Fruit fly (Drosophila melanogaster) whole organism, embryonic: ENCODE results near the gene CG3566.
A peak's percentile ranks its signal among the peaks of the same experiment; 100 is the strongest.

Source experiments
- Adf1 ChIP-seq: fragments of 200-800 bp; sonication (Bioruptor generic); IDR thresholded peaks from 2 replicates; pipeline ENCODE4 v1.3.6; 2022; ENCODE audit warnings: missing biosample characterization, missing genetic modification characterization
- C15 ChIP-seq: fragments of 200-800 bp; sonication (Bioruptor generic); IDR thresholded peaks from 3 replicates; pipeline ENCODE4 v1.3.6; 2022; ENCODE audit warnings: missing biosample characterization, missing genetic modification characterization
- CG10462 ChIP-seq: fragments of 200-800 bp; sonication (Bioruptor generic); optimal IDR thresholded peaks from 2 replicates; lab custom pipeline; 2016; ENCODE audit warnings: missing biosample characterization, missing genetic modification characterization
- CG11560 ChIP-seq: fragments of 200-800 bp; sonication (Bioruptor generic); IDR thresholded peaks from 3 replicates; pipeline ENCODE4 v1.3.6; 2022; ENCODE audit warnings: missing biosample characterization, missing genetic modification characterization
- CG13287 ChIP-seq: fragments of 200-800 bp; sonication (Bioruptor generic); IDR thresholded peaks from 2 replicates; pipeline ENCODE4 v1.3.6; 2022; ENCODE audit warnings: missing biosample characterization, missing genetic modification characterization; ENCODE audit not compliant: partially characterized antibody
- CG13424 ChIP-seq: fragments of 200-800 bp; sonication (Bioruptor generic); optimal IDR thresholded peaks from 2 replicates; lab custom pipeline; 2019; ENCODE audit warnings: missing biosample characterization, mild to moderate bottlenecking, missing genetic modification characterization, moderate library complexity
- CG13894 ChIP-seq: fragments of 200-800 bp; sonication (Bioruptor generic); optimal IDR thresholded peaks from 3 replicates; lab custom pipeline; 2018; ENCODE audit warnings: missing biosample characterization, mild to moderate bottlenecking, missing genetic modification characterization, moderate library complexity
- CG14014 ChIP-seq: fragments of 200-800 bp; sonication (Bioruptor generic); IDR thresholded peaks from 2 replicates; pipeline ENCODE4 v1.3.6; 2022; ENCODE audit warnings: missing biosample characterization, missing genetic modification characterization
- CG15269 ChIP-seq: fragments of 200-800 bp; sonication (Bioruptor generic); optimal IDR thresholded peaks from 2 replicates; lab custom pipeline; 2018; ENCODE audit warnings: missing biosample characterization, mild to moderate bottlenecking, missing genetic modification characterization, moderate library complexity
- CG15696 ChIP-seq: fragments of 200-800 bp; sonication (Bioruptor generic); optimal IDR thresholded peaks from 2 replicates; lab custom pipeline; 2019; ENCODE audit warnings: missing biosample characterization, mild to moderate bottlenecking, missing genetic modification characterization, moderate library complexity
- CG16815 ChIP-seq: fragments of 200-800 bp; sonication (Bioruptor generic); optimal IDR thresholded peaks from 3 replicates; lab custom pipeline; 2017; ENCODE audit warnings: missing biosample characterization, mild to moderate bottlenecking, missing genetic modification characterization
- CG17802 ChIP-seq: fragments of 200-800 bp; sonication (Bioruptor generic); optimal IDR thresholded peaks from 2 replicates; lab custom pipeline; 2018; ENCODE audit warnings: missing biosample characterization, mild to moderate bottlenecking, missing genetic modification characterization, moderate library complexity
- CG1792 ChIP-seq: fragments of 200-800 bp; sonication (Bioruptor generic); optimal IDR thresholded peaks from 2 replicates; lab custom pipeline; 2016; ENCODE audit warnings: missing biosample characterization, missing genetic modification characterization
- CG18476 ChIP-seq: fragments of 200-800 bp; sonication (Bioruptor generic); optimal IDR thresholded peaks from 2 replicates; lab custom pipeline; 2016; ENCODE audit warnings: missing biosample characterization, mild to moderate bottlenecking, missing genetic modification characterization
- CG3065 ChIP-seq: fragments of 200-800 bp; sonication (Bioruptor generic); optimal IDR thresholded peaks from 2 replicates; lab custom pipeline; 2016; ENCODE audit warnings: missing biosample characterization, missing genetic modification characterization
- CG34376 ChIP-seq: fragments of 200-800 bp; sonication (Bioruptor generic); optimal IDR thresholded peaks from 2 replicates; lab custom pipeline; 2018; ENCODE audit warnings: missing biosample characterization, mild to moderate bottlenecking, missing genetic modification characterization
- CG43689 ChIP-seq: fragments of 200-800 bp; sonication (Bioruptor generic); IDR thresholded peaks from 2 replicates; pipeline ENCODE4 v1.3.6; 2022; ENCODE audit warnings: missing biosample characterization, missing genetic modification characterization
- CG4707 ChIP-seq: fragments of 200-800 bp; sonication (Bioruptor generic); optimal IDR thresholded peaks from 2 replicates; lab custom pipeline; 2018; ENCODE audit warnings: missing biosample characterization, mild to moderate bottlenecking, missing genetic modification characterization, moderate library complexity
- CG6254 ChIP-seq: fragments of 200-800 bp; sonication (Bioruptor generic); optimal IDR thresholded peaks from 3 replicates; lab custom pipeline; 2017; ENCODE audit warnings: mild to moderate bottlenecking, missing biosample characterization, missing genetic modification reagents, missing genetic modification characterization
- CG6272 ChIP-seq: fragments of 200-800 bp; sonication (Bioruptor generic); IDR thresholded peaks from 2 replicates; pipeline ENCODE4 v1.3.6; 2022; ENCODE audit warnings: missing biosample characterization, missing genetic modification characterization
- CTCF ChIP-seq: fragments of 200-800 bp; sonication (Bioruptor generic); optimal IDR thresholded peaks from 2 replicates; lab custom pipeline; 2017; ENCODE audit warnings: missing biosample characterization, mild to moderate bottlenecking, missing genetic modification characterization, moderate library complexity
- Camta ChIP-seq: fragments of 200-800 bp; sonication (Bioruptor generic); optimal IDR thresholded peaks from 2 replicates; lab custom pipeline; 2016; ENCODE audit warnings: missing biosample characterization, missing genetic modification characterization
- Hmr ChIP-seq: fragments of 200-800 bp; sonication (Bioruptor generic); optimal IDR thresholded peaks from 3 replicates; lab custom pipeline; 2017; ENCODE audit warnings: mild to moderate bottlenecking, missing biosample characterization, missing genetic modification reagents, missing genetic modification characterization
- MTF-1 ChIP-seq: fragments of 200-800 bp; sonication (Bioruptor generic); optimal IDR thresholded peaks from 2 replicates; lab custom pipeline; 2018; ENCODE audit warnings: missing biosample characterization, mild to moderate bottlenecking, missing genetic modification characterization, borderline replicate concordance
- Mrtf ChIP-seq: fragments of 200-800 bp; sonication (Bioruptor generic); IDR thresholded peaks from 3 replicates; pipeline ENCODE4 v1.3.6; 2022; ENCODE audit warnings: missing biosample characterization, missing genetic modification characterization
- Neu2 ChIP-seq: fragments of 200-800 bp; sonication (Bioruptor generic); optimal IDR thresholded peaks from 3 replicates; lab custom pipeline; 2016; ENCODE audit warnings: missing biosample characterization, missing genetic modification characterization, borderline replicate concordance
- Nf-YA ChIP-seq: fragments of 200-800 bp; sonication (Bioruptor generic); IDR thresholded peaks from 2 replicates; pipeline ENCODE4 v1.3.6; 2022; ENCODE audit warnings: missing biosample characterization, missing genetic modification characterization
- Ptx1 ChIP-seq: fragments of 200-800 bp; sonication (Bioruptor generic); IDR thresholded peaks from 2 replicates; pipeline ENCODE4 v1.3.6; 2022; ENCODE audit warnings: missing biosample characterization, missing genetic modification characterization
- Rx ChIP-seq: fragments of 200-800 bp; sonication (Bioruptor generic); IDR thresholded peaks from 2 replicates; pipeline ENCODE4 v1.3.6; 2022; ENCODE audit warnings: missing biosample characterization, missing genetic modification characterization
- ap ChIP-seq: fragments of 200-800 bp; sonication (Bioruptor generic); IDR thresholded peaks from 2 replicates; pipeline ENCODE4 v1.3.6; 2022; ENCODE audit warnings: missing biosample characterization, missing genetic modification characterization
- ato ChIP-seq: fragments of 200-800 bp; sonication (Bioruptor generic); IDR thresholded peaks from 2 replicates; pipeline ENCODE4 v1.3.6; 2022; ENCODE audit warnings: missing biosample characterization, missing genetic modification characterization; ENCODE audit not compliant: partially characterized antibody
- caup ChIP-seq: fragments of 200-800 bp; sonication (Bioruptor generic); optimal IDR thresholded peaks from 3 replicates; lab custom pipeline; 2017; ENCODE audit warnings: missing biosample characterization, mild to moderate bottlenecking, missing genetic modification characterization, moderate library complexity; ENCODE audit not compliant: severe bottlenecking
- crol ChIP-seq: fragments of 200-800 bp; sonication (Bioruptor generic); IDR thresholded peaks from 2 replicates; pipeline ENCODE4 v1.3.6; 2022; ENCODE audit warnings: missing biosample characterization, missing genetic modification characterization
- cwo ChIP-seq: fragments of 200-800 bp; sonication (Bioruptor generic); optimal IDR thresholded peaks from 3 replicates; lab custom pipeline; 2017; ENCODE audit warnings: missing biosample characterization, missing genetic modification characterization, mild to moderate bottlenecking, moderate library complexity, missing genetic modification reagents
- her ChIP-seq: fragments of 200-800 bp; sonication (Bioruptor generic); optimal IDR thresholded peaks from 2 replicates; lab custom pipeline; 2016; ENCODE audit warnings: missing biosample characterization, missing genetic modification characterization
- ken ChIP-seq: fragments of 200-800 bp; sonication (Bioruptor generic); IDR thresholded peaks from 3 replicates; pipeline ENCODE4 v1.3.6; 2022; ENCODE audit warnings: missing biosample characterization, missing genetic modification characterization
- lab ChIP-seq: fragments of 200-800 bp; sonication (Bioruptor generic); optimal IDR thresholded peaks from 3 replicates; lab custom pipeline; 2017; ENCODE audit warnings: missing biosample characterization, missing genetic modification characterization, mild to moderate bottlenecking, moderate library complexity, missing genetic modification reagents
- lmd ChIP-seq: fragments of 200-800 bp; sonication (Bioruptor generic); IDR thresholded peaks from 2 replicates; pipeline ENCODE4 v1.3.6; 2022; ENCODE audit warnings: missing biosample characterization, missing genetic modification characterization
- lola ChIP-seq, 3 experiments: fragments of >200 bp in 2 of 3; fragments of 200-800 bp in 1 of 3; sonication (Bioruptor generic) in 1 of 3; optimal IDR thresholded peaks; 2 replicates each; lab custom pipeline; 2017 to 2019; ENCODE audit warnings: missing biosample characterization in 3 of 3, missing genetic modification characterization in 3 of 3, mild to moderate bottlenecking in 1 of 3, moderate library complexity in 1 of 3
- luna ChIP-seq: fragments of 200-800 bp; sonication (Bioruptor generic); optimal IDR thresholded peaks from 2 replicates; lab custom pipeline; 2016; ENCODE audit warnings: missing biosample characterization, missing genetic modification characterization
- mam ChIP-seq: fragments of 200-800 bp; sonication (Bioruptor generic); optimal IDR thresholded peaks from 3 replicates; lab custom pipeline; 2016; ENCODE audit warnings: missing biosample characterization, missing genetic modification characterization
- nom ChIP-seq: fragments of 200-800 bp; sonication (Bioruptor generic); optimal IDR thresholded peaks from 2 replicates; lab custom pipeline; 2017; ENCODE audit warnings: missing biosample characterization, missing genetic modification characterization, mild to moderate bottlenecking, moderate library complexity, missing genetic modification reagents
- pan ChIP-seq, 4 experiments: fragments of >200 bp in 3 of 4; fragments of 200-800 bp in 1 of 4; sonication (Bioruptor generic) in 1 of 4; optimal IDR thresholded peaks in 3 of 4; IDR thresholded peaks in 1 of 4; 2 replicates each; pipeline versions ENCODE4 v1.3.6 to Lab custom; 2017 to 2022; ENCODE audit warnings: missing biosample characterization in 2 of 4, missing genetic modification characterization in 2 of 4, mixed read lengths in 1 of 4
- psq ChIP-seq: fragments of 200-800 bp; sonication (Bioruptor generic); optimal IDR thresholded peaks from 2 replicates; lab custom pipeline; 2017; ENCODE audit warnings: missing biosample characterization, missing genetic modification characterization
- run ChIP-seq: fragments of 200-800 bp; sonication (Bioruptor generic); optimal IDR thresholded peaks from 3 replicates; lab custom pipeline; 2018; ENCODE audit warnings: missing biosample characterization, mild to moderate bottlenecking, missing genetic modification characterization
- sqz ChIP-seq: fragments of 200-800 bp; sonication (Bioruptor generic); optimal IDR thresholded peaks from 3 replicates; lab custom pipeline; 2018; ENCODE audit warnings: missing biosample characterization, mild to moderate bottlenecking, missing genetic modification characterization
- tna ChIP-seq: fragments of 200-800 bp; sonication (Bioruptor generic); IDR thresholded peaks from 2 replicates; pipeline ENCODE4 v1.3.6; 2022; ENCODE audit warnings: missing biosample characterization, missing genetic modification characterization; ENCODE audit not compliant: partially characterized antibody
- twi ChIP-seq: fragments of 200-800 bp; optimal IDR thresholded peaks from 2 replicates; lab custom pipeline; 2019; ENCODE audit warnings: missing biosample characterization, mild to moderate bottlenecking, missing genetic modification characterization, moderate library complexity
- yki ChIP-seq: fragments of >200 bp; optimal IDR thresholded peaks from 3 replicates; lab custom pipeline; 2018

Gene CG3566

DNA sequence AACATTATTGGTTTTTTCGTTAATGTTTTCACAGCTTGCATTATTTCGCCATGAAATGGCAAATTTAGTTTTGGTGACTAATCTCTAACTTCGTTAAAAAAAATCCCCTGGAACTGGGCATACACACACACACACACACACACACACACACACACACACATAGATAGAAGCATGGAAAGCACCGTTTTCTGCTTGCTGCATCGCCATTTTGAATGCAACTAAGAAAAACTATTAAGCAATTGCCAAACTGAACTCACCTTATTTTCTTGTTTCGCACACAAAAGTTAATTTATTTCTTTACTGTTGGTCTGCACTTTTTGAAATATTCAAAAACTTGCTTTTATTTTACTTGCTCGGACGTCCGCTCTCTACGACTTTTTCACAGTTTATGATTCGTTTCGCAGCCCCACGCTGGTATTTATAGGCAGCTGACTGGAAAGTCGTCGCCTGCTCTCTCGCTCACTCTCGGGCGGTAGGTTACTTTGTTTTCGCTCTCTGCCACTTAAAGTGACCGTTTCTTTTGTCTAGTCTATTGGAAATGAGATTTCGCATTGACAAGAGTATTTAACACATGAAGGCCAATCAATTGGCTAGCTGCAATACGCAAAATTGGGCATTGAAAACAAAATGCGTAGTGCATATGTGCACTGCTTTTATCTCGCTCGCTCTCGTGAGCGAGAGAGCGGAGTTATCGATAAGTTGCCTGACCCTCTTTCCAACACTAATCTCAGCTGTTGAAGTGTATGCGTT is 2.5 kb upstream of the CG3566 start (continued):
- TF ChIP-seq Ptx1 (GFP tag; lab: Robert Waterston, UW) (no peak), ap (GFP tag; lab: Robert Waterston, UW) (no peak), luna (no peak), CG1792 (no peak), Neu2 (GFP tag; lab: Kevin White, UChicago) (no peak), lmd (GFP tag; lab: Robert Waterston, UW) (no peak), CG6272 (GFP tag; lab: Robert Waterston, UW) (no peak), CG13287 (GFP tag; lab: Robert Waterston, UW) (no peak), CG43689 (no peak), CG11560 (tag; lab: Robert Waterston, UW) (no peak), lab (peak; percentile 45), twi (peak; percentile 55), crol (GFP tag; lab: Robert Waterston, UW) (no peak), CG15696 (tag; lab: Kevin White, UChicago) (no peak), CG34376 (peak; percentile 55), ken (GFP tag; lab: Robert Waterston, UW) (no peak), CG18476 (GFP tag; lab: Kevin White, UChicago) (no peak), caup (GFP tag; lab: Kevin White, UChicago) (peak; percentile 25), CG6254 (GFP tag; lab: Kevin White, UChicago) (no peak), CG17802 (tag; lab: Kevin White, UChicago) (no peak), yki (no peak), CG10462 (GFP tag; lab: Kevin White, UChicago) (no peak), C15 (GFP tag; lab: Robert Waterston, UW) (no peak), CG15269 (no peak), Mrtf (GFP tag; lab: Robert Waterston, UW) (no peak), CTCF (GFP tag; lab: Kevin White, UChicago) (no peak), Hmr (no peak), Rx (GFP tag; lab: Robert Waterston, UW) (no peak), CG16815 (GFP tag; lab: Kevin White, UChicago) (no peak), CG13424 (tag; lab: Kevin White, UChicago) (no peak), CG3065 (no peak), cwo (GFP tag; lab: Kevin White, UChicago) (no peak), ato (GFP tag; lab: Robert Waterston, UW) (no peak; the same call in 1 of the 2 replicates), pan (optimal IDR thresholded peaks at IDR 0.05; lab: Kevin White, UChicago) (no peak), pan (GFP tag; optimal IDR thresholded peaks at IDR 0.05 in 1 of 2, IDR thresholded peaks at IDR 0.05 in 1 of 2) (no peak), sqz (peak; percentile 55), Adf1 (GFP tag; lab: Robert Waterston, UW) (no peak), Camta (GFP tag; lab: Kevin White, UChicago) (peak; percentile 41), CG14014 (no peak), CG4707 (GFP tag; lab: Kevin White, UChicago) (no peak), nom (peak; percentile 9), CG13894 (peak; percentile 17), mam (GFP tag; lab: Kevin White, UChicago) (no peak), tna (GFP tag; lab: Robert Waterston, UW) (0 out of 2 replicates have a peak, but pooled peaks have one; percentile 30), her (GFP tag; lab: Kevin White, UChicago) (no peak), lola (GFP tag; optimal IDR thresholded peaks at IDR 0.05; lab: Kevin White, UChicago) (no peak), psq (GFP tag; lab: Kevin White, UChicago) (no peak), Nf-YA (no peak), run (no peak), MTF-1 (GFP tag; lab: Kevin White, UChicago) (peak; percentile 18)
